Worm (Caenorhabditis elegans): ENCODE measurements around the gene str-135.

DNA sequence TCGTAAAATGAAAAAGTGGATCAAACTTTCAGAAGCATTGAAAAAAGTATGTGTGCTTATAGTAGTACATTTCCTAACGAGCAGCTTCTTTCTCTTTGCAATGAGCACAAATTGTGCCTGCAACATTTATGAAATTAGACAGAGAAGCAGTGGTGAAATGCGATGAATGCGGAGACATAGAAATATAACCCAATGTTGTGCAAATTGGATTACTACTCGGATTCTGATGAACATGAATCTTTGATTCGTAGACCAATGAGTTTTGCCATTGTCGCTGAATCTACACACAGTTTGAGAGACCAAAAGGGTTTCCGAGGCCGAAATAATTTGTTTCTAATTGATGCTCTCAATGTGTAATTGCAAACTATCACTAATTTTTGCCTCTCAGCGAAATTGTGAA, 26.7 kb downstream of the str-135 start:
- TF ChIP-seq ama-1 (optimal IDR thresholded peaks at IDR 0.05), result no peak
- no peak for TF ChIP-seq ets-7 (tag; optimal IDR thresholded peaks at IDR 0.05)
- no peak for TF ChIP-seq flt-1 (GFP tag; IDR thresholded peaks at IDR 0.05)
- TF ChIP-seq tbx-37 (GFP tag; conservative IDR thresholded peaks at IDR 0.05), result no peak
- TF ChIP-seq B0310.2 (tag; optimal IDR thresholded peaks at IDR 0.05), result no peak
- no peak for TF ChIP-seq hnd-1 (tag; optimal IDR thresholded peaks at IDR 0.05)
- TF ChIP-seq aly-1 (tag; optimal IDR thresholded peaks at IDR 0.05), result no peak
- TF ChIP-seq sea-1 (GFP tag; conservative IDR thresholded peaks at IDR 0.05), result no peak
- TF ChIP-seq pes-1 (GFP tag; IDR thresholded peaks at IDR 0.05), result no peak
- TF ChIP-seq tra-4 (tag; optimal IDR thresholded peaks at IDR 0.05), result no peak
- no peak for TF ChIP-seq scrt-1 (GFP tag; IDR thresholded peaks at IDR 0.05)
- TF ChIP-seq hmbx-1 (tag; optimal IDR thresholded peaks at IDR 0.05), result no peak
- no peak for TF ChIP-seq hmg-4 (GFP tag; optimal IDR thresholded peaks at IDR 0.05)
